Fruit fly (Drosophila melanogaster) whole organism: ENCODE data around the gene Sem1.

Source experiments
- CG8478 ChIP-seq: fragments of >200 bp; optimal IDR thresholded peaks from 2 replicates; lab custom pipeline; 2018; ENCODE audit warnings: inconsistent platforms
- Dll ChIP-seq: fragments of >200 bp; optimal IDR thresholded peaks from 2 replicates; lab custom pipeline; 2017
- EcR ChIP-seq, 2 experiments: fragments of >200 bp; optimal IDR thresholded peaks; 2 replicates each; lab custom pipeline; 2017; ENCODE audit warnings: missing biosample characterization in 2 of 2, missing genetic modification characterization in 2 of 2, missing genetic modification reagents in 2 of 2
- pan ChIP-seq: fragments of >200 bp; optimal IDR thresholded peaks from 2 replicates; lab custom pipeline; 2017
- psq ChIP-seq: fragments of >200 bp; optimal IDR thresholded peaks from 2 replicates; lab custom pipeline; 2017
- usp ChIP-seq: fragments of >200 bp; optimal IDR thresholded peaks from 2 replicates; lab custom pipeline; 2017; ENCODE audit warnings: missing biosample characterization, missing genetic modification characterization, mixed read lengths

DNA sequence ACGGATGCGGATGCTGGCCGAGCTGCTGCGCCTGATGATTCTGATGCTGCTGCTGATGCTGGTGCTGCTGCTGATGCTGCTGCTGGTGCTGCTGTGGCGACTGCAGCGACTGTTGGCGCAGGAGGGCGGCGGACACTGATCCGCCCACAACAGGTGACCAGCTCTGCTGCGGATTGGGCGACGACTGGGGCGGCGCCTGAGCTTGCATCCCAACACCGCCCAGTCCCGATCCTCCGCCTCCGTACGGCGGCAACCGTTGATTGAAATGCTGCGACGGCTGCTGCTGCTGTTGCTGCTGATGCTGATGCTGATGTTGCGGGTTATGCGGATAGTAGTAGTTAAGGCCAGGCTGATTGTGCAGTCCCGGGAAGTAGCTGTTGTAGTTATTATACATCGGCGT lies 38.5 kb upstream of the Sem1 start:
- no peak for TF ChIP-seq pan (lab: Kevin White, UChicago)
- no peak for TF ChIP-seq EcR (GFP tag; optimal IDR thresholded peaks at IDR 0.05; lab: Kevin White, UChicago)
- TF ChIP-seq usp, result no peak
- TF ChIP-seq Dll (lab: Kevin White, UChicago), result no peak
- TF ChIP-seq psq (lab: Kevin White, UChicago), result no peak
- no peak for TF ChIP-seq CG8478 (lab: Kevin White, UChicago)
